Worm (Caenorhabditis elegans) whole organism, early embryonic: ENCODE results near the gene K07C5.9.

ENCODE experiments used
- B0310.2 ChIP-seq: sonication (generic microtip); optimal IDR thresholded peaks from 2 replicates; lab custom pipeline; 2016; ENCODE audit warnings: mild to moderate bottlenecking, missing genetic modification characterization, missing compliant biosample characterization
- F13C5.2 ChIP-seq: sonication (generic microtip); optimal IDR thresholded peaks from 2 replicates; lab custom pipeline; 2017; ENCODE audit warnings: mild to moderate bottlenecking, missing genetic modification characterization, inconsistent platforms, missing compliant biosample characterization
- aly-1 ChIP-seq: sonication (generic microtip); optimal IDR thresholded peaks from 2 replicates; lab custom pipeline; 2016; ENCODE audit warnings: missing genetic modification characterization, missing compliant biosample characterization
- ama-1 ChIP-seq: fragments of 150-350 bp; optimal IDR thresholded peaks from 2 replicates; lab custom pipeline; 2014
- ceh-13 ChIP-seq: fragments of 200-800 bp; sonication (Bioruptor generic); optimal IDR thresholded peaks from 2 replicates; lab custom pipeline; 2018; ENCODE audit warnings: mild to moderate bottlenecking, missing genetic modification characterization, missing compliant biosample characterization
- ceh-36 ChIP-seq: sonication (generic microtip); optimal IDR thresholded peaks from 2 replicates; lab custom pipeline; 2016; ENCODE audit warnings: missing genetic modification characterization, inconsistent platforms, missing compliant biosample characterization
- ets-7 ChIP-seq: sonication (generic microtip); optimal IDR thresholded peaks from 2 replicates; lab custom pipeline; 2016; ENCODE audit warnings: missing genotype, missing genetic modification characterization, missing compliant biosample characterization
- flt-1 ChIP-seq: fragments of 200-800 bp; sonication (Bioruptor generic); IDR thresholded peaks from 2 replicates; pipeline ENCODE4 v1.3.6; 2022; ENCODE audit warnings: missing genetic modification characterization, missing compliant biosample characterization
- hmbx-1 ChIP-seq: sonication (generic microtip); optimal IDR thresholded peaks from 2 replicates; lab custom pipeline; 2016; ENCODE audit warnings: mild to moderate bottlenecking, missing genetic modification characterization, missing compliant biosample characterization
- hmg-4 ChIP-seq: fragments of 200-800 bp; sonication (Bioruptor generic); optimal IDR thresholded peaks from 2 replicates; lab custom pipeline; 2018; ENCODE audit warnings: mild to moderate bottlenecking, missing genetic modification characterization, missing compliant biosample characterization
- hnd-1 ChIP-seq: sonication (generic microtip); optimal IDR thresholded peaks from 2 replicates; lab custom pipeline; 2016; ENCODE audit warnings: missing genetic modification characterization, missing compliant biosample characterization
- pes-1 ChIP-seq: fragments of 200-800 bp; sonication (Bioruptor generic); IDR thresholded peaks from 2 replicates; pipeline ENCODE4 v1.3.6; 2022; ENCODE audit warnings: missing genetic modification reagents, missing genetic modification characterization, missing compliant biosample characterization
- scrt-1 ChIP-seq: fragments of 200-800 bp; sonication (Bioruptor generic); IDR thresholded peaks from 2 replicates; pipeline ENCODE4 v1.3.6; 2022; ENCODE audit warnings: missing genetic modification characterization, missing compliant biosample characterization
- sea-1 ChIP-seq: fragments of 200-800 bp; sonication (Bioruptor generic); conservative IDR thresholded peaks from 2 replicates; pipeline ENCODE4 v1.3.6; 2022; ENCODE audit warnings: missing genetic modification characterization, missing compliant biosample characterization
- tbx-11 ChIP-seq: fragments of 200-800 bp; sonication (Bioruptor generic); IDR thresholded peaks from 2 replicates; pipeline ENCODE4 v1.3.6; 2022; ENCODE audit warnings: missing genetic modification characterization, missing compliant biosample characterization
- tbx-37 ChIP-seq: fragments of 200-800 bp; sonication (Bioruptor generic); conservative IDR thresholded peaks from 2 replicates; pipeline ENCODE4 v1.3.6; 2022; ENCODE audit warnings: missing genetic modification reagents, missing genetic modification characterization, missing compliant biosample characterization
- tra-4 ChIP-seq: sonication (generic microtip); optimal IDR thresholded peaks from 2 replicates; lab custom pipeline; 2017; ENCODE audit warnings: missing genetic modification characterization, missing compliant biosample characterization

Gene K07C5.9

DNA sequence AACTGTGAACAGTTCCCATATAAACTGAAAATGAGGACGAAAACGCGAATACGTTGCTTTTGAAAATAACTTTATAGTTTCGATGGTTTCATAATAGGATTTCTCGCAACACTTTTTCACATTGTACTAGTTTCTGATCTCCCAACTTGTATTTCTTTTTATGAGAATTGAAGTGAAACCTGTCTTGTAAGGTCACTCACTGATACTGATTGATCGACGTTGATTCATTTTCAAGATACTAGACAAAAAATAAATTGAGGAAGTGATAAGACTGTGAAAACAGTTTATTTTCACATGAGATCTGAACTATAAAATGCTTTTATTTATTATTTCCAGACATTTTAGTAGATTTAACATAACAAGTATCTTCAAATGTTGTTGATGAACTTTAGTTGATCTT, 37.5 kb upstream of the K07C5.9 start:
- TF ChIP-seq tbx-37 (GFP tag; lab: Robert Waterston, UW), result no peak
- TF ChIP-seq sea-1 (GFP tag; lab: Robert Waterston, UW), result no peak
- TF ChIP-seq hmg-4, result no peak
- TF ChIP-seq hnd-1, result no peak
- no peak for TF ChIP-seq pes-1 (GFP tag; lab: Robert Waterston, UW)
- no peak for TF ChIP-seq ama-1 (lab: Kevin White, UChicago)
- no peak for TF ChIP-seq scrt-1
- no peak for TF ChIP-seq ets-7 (tag; lab: Kevin White, UChicago)
- TF ChIP-seq ceh-36 (tag; lab: Kevin White, UChicago), result no peak

DNA sequence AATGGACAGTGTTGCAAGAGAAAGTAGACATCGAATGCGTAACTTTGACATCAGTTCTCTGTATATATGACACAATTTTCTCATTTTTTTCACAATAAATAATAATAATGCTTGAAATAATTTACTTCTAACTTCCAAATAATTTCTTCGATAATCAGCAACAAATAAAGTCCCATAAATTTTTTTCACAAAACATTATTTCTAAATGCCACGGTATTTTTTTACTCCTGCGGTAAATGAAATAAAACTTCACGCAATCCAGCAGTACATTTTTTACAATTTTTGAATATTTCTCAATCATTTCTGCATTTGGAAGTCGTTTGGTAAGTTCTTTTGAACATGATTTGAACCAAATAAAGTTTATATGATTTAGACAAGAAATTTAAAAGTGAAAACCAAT, 34.0 kb upstream of the K07C5.9 start, which contains the start of gene spe-10:
Gene spe-10 (plus strand): TSS at position 301 of the 400 bp plus-strand sequence.
- TF ChIP-seq hmg-4 (no peak), hnd-1 (no peak), tbx-11 (GFP tag; lab: Robert Waterston, UW) (no peak), scrt-1 (no peak), ama-1 (lab: Kevin White, UChicago) (no peak), tra-4 (tag; lab: Kevin White, UChicago) (no peak), flt-1 (GFP tag; lab: Robert Waterston, UW) (no peak), hmbx-1 (tag; lab: Kevin White, UChicago) (no peak), F13C5.2 (no peak), pes-1 (GFP tag; lab: Robert Waterston, UW) (no peak), ceh-13 (GFP tag; lab: Kevin White, UChicago) (no peak), sea-1 (GFP tag; lab: Robert Waterston, UW) (no peak), B0310.2 (tag; lab: Kevin White, UChicago) (no peak), ets-7 (tag; lab: Kevin White, UChicago) (no peak), ceh-36 (tag; lab: Kevin White, UChicago) (no peak), aly-1 (tag; lab: Kevin White, UChicago) (no peak), tbx-37 (GFP tag; lab: Robert Waterston, UW) (no peak)

DNA sequence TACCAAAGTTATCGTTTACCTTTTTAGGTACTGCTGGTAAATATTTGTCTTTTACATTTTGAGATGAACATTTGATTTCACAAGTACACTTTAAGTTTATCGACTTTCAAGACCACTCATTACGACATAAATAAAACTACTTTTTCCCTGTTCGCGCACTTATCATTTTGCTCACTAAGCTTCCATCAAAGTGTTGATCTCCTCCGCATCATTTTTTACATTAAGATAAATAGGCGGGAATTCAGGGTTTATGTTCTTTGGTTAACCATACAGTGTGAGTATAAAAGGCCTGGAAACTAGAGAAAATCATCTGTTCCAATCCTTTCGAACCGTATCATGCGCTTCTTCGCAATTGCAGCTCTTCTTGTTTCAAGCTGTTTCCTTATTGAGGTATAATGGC, 32.2 kb upstream of the K07C5.9 start, which contains the start of gene pqn-2:
Gene pqn-2 (plus strand): TSS at position 301 of the 400 bp plus-strand sequence.
- TF ChIP-seq ceh-13 (GFP tag; lab: Kevin White, UChicago), result no peak
- no peak for TF ChIP-seq pes-1 (GFP tag; lab: Robert Waterston, UW)
- TF ChIP-seq sea-1 (GFP tag; lab: Robert Waterston, UW), result no peak
- no peak for TF ChIP-seq ceh-36 (tag; lab: Kevin White, UChicago)
- TF ChIP-seq hmbx-1 (tag; lab: Kevin White, UChicago), result no peak
- TF ChIP-seq tbx-11 (GFP tag; lab: Robert Waterston, UW), result no peak
- no peak for TF ChIP-seq B0310.2 (tag; lab: Kevin White, UChicago)
- no peak for TF ChIP-seq hmg-4
- no peak for TF ChIP-seq hnd-1
- no peak for TF ChIP-seq tra-4 (tag; lab: Kevin White, UChicago)
- TF ChIP-seq tbx-37 (GFP tag; lab: Robert Waterston, UW), result no peak
- TF ChIP-seq F13C5.2, result no peak
- TF ChIP-seq ets-7 (tag; lab: Kevin White, UChicago), result no peak
- no peak for TF ChIP-seq scrt-1
- no peak for TF ChIP-seq ama-1 (lab: Kevin White, UChicago)
- no peak for TF ChIP-seq flt-1 (GFP tag; lab: Robert Waterston, UW)
- no peak for TF ChIP-seq aly-1 (tag; lab: Kevin White, UChicago)

DNA sequence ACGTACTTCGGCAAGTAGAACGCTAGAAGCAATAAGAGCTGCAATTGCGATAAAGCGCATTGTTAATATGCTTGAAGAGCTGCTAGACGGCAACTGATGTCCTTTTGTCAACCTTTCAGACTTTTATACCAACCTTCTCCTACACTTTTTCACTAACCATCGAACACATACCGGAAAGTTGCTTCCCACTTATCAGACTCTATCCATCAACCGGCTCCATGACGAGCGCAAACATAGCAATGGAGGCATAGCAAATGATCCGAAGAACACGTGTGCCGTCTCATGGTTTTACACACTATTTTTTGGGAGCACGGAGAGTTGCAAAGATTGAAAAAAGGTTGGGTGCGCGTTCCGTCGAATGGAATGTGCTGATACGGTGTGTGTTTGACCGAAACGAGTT, 31.8 kb upstream of the K07C5.9 start, which contains the start of gene abu-1:
Gene abu-1 (minus strand): TSS at position 101 of the 400 bp plus-strand sequence.
- TF ChIP-seq hnd-1 (no peak), tra-4 (tag; lab: Kevin White, UChicago) (no peak)

DNA sequence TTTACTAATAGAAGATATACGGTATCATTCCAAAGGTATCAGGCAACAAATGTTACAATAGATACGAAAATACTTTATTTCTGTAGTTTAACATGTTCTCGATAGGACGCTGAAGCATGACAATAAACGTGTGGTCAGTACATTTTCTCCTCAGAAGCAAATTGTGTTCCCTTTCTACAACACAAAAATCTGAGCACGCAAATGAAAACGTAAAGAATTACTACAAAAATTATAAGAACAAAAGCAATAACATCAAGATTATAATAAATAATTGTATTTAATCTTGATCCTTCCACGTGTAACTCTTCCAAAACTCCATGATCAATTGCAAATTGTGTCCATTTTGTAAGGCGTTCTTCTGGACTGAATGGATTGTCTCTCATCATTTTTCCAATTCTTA, 29.8 kb upstream of the K07C5.9 start:
- no peak for TF ChIP-seq ets-7 (tag; lab: Kevin White, UChicago)
- TF ChIP-seq hmbx-1 (tag; lab: Kevin White, UChicago), result no peak
- TF ChIP-seq tbx-37 (GFP tag; lab: Robert Waterston, UW), result no peak
- TF ChIP-seq aly-1 (tag; lab: Kevin White, UChicago), result no peak
- TF ChIP-seq ceh-36 (tag; lab: Kevin White, UChicago), result no peak
- TF ChIP-seq pes-1 (GFP tag; lab: Robert Waterston, UW), result no peak
- no peak for TF ChIP-seq hnd-1
- no peak for TF ChIP-seq tra-4 (tag; lab: Kevin White, UChicago)
- no peak for TF ChIP-seq scrt-1
- TF ChIP-seq ama-1 (lab: Kevin White, UChicago), result no peak
- no peak for TF ChIP-seq flt-1 (GFP tag; lab: Robert Waterston, UW)
- TF ChIP-seq ceh-13 (GFP tag; lab: Kevin White, UChicago), result no peak
- no peak for TF ChIP-seq F13C5.2

DNA sequence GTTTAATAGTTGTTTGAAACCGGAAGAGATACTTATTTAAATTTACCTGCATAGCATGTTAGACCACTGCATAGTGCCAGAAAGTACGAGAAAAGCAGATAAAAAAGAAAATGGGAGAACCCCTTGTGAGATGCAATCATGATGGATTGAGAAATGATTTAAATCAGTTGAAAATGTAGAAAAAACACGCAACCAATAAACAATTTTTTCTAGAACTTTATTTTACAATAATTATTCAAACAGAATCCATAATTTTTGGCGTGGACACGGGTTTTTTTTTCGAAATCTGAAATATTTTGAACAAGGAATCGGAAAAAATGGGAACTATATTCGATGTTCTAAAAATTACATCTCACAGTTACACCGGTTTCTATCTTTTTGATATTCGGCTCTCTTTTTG, 29.3 kb upstream of the K07C5.9 start, which contains the start of gene AC3.12:
Gene AC3.12 (minus strand): TSS at position 101 of the 400 bp plus-strand sequence.
- TF ChIP-seq hmg-4, result no peak

DNA sequence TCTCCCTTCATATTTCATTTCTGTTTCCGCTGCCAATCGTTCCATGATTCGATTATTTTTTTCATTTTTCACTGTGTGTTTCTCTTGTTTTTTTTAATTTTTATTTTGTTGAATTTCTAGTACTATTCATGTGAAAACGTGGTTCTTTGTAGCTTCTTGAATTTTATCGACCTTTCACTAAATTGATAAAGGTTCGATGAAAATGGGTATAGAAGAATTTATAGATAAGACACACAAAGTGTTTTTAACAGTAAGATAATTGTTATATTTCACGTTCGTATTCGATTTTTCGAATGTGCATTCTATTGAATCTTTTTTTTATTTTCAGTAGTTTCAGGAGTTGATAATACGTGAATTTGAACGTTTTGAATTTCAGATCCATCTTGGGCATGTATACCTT, 22.0 kb upstream of the K07C5.9 start, which contains the start of gene ugt-49:
Gene ugt-49 (plus strand): TSS at position 371 of the 400 bp plus-strand sequence.
- TF ChIP-seq tbx-11 (GFP tag; lab: Robert Waterston, UW), result no peak
- TF ChIP-seq hnd-1, result no peak
- no peak for TF ChIP-seq ceh-13 (GFP tag; lab: Kevin White, UChicago)

DNA sequence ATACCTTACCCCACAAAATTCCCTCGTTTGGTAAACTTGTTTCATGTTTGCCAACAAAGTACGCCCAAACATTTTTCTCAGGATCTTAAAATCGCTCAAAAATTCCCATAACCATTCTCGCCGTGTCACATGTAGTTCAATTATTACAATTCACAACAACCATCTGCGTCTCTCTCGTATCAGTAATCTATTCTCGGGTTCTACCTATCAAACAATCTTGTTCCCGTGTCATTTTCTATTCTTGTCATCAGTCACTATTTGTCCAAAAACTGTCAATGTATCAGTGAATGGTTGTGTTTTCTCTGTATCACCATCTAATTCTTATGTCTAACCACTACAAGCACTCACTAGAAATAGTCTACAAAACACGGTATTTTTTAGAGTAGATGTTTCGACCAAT, 21.2 kb upstream of the K07C5.9 start:
- TF ChIP-seq hnd-1 (no peak), B0310.2 (tag; lab: Kevin White, UChicago) (no peak), aly-1 (tag; lab: Kevin White, UChicago) (no peak), sea-1 (GFP tag; lab: Robert Waterston, UW) (no peak), ceh-13 (GFP tag; lab: Kevin White, UChicago) (no peak), scrt-1 (no peak), hmg-4 (no peak), F13C5.2 (no peak), tbx-37 (GFP tag; lab: Robert Waterston, UW) (no peak), flt-1 (GFP tag; lab: Robert Waterston, UW) (no peak), ama-1 (lab: Kevin White, UChicago) (no peak), ets-7 (tag; lab: Kevin White, UChicago) (no peak), hmbx-1 (tag; lab: Kevin White, UChicago) (no peak), ceh-36 (tag; lab: Kevin White, UChicago) (no peak)
